Worm (Caenorhabditis elegans) whole organism, L3 larva: ENCODE data around the gene atf-2.
A peak's percentile ranks its signal among the peaks of the same experiment; 100 is the strongest.

Source experiments
- pha-4 ChIP-seq: fragments of 150-350 bp; optimal IDR thresholded peaks from 2 replicates; lab custom pipeline; 2014; ENCODE audit warnings: missing biosample characterization, missing genetic modification reagents, missing genetic modification characterization
- unc-62 ChIP-seq: fragments of 150-350 bp; sonication (generic microtip); optimal IDR thresholded peaks from 4 replicates; lab custom pipeline; 2014; ENCODE audit warnings: missing biosample characterization, missing genetic modification reagents, missing genetic modification characterization
- ztf-11 ChIP-seq: fragments of 150-350 bp; optimal IDR thresholded peaks from 2 replicates; lab custom pipeline; 2014; ENCODE audit warnings: missing biosample characterization, missing genetic modification characterization

DNA sequence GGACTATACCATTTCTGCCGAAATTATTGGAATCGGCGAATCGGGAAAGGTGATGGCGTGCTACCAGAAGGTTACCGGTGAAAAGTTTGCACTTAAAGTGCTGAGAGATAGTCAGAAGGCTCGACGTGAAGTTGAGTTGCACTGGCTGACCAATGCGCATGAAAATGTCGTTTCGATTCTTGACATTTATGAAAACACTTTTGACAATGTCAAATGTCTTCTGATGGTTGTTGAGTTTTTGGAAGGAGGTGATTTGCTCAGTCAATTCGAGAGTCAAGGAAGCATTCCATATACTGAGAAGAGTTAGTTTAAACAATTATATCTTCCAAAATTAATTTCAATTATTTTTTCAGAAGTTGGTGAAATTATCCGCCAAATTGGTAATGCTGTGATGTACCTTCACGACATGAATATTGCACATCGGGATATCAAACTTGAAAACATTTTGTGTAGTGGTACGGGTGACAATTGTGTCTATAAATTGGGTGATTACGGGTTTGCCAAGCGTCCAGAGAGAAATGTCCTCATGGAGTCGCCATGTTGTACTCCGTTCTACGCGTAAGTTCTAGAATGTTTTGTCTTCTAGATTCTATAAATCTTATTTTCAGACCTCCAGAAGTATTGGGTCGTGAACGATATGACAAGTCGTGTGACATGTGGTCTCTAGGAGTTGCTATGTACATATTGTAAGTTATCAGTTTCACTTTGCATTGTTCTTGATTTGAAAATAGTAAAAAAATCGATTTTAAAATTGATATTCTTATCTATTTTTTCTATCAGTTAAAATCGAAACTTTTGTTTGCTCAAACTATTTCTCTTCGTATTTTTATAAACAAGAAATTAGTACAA lies 6.1 kb upstream of the atf-2 start:
- TF ChIP-seq unc-62 (no peak), pha-4 (tag; lab: Kevin White, UChicago) (peak; percentile 58), ztf-11 (tag; lab: Kevin White, UChicago) (no peak)
